Worm (Caenorhabditis elegans): ENCODE measurements around the gene F10G2.2.

F10G2.2 gene

DNA sequence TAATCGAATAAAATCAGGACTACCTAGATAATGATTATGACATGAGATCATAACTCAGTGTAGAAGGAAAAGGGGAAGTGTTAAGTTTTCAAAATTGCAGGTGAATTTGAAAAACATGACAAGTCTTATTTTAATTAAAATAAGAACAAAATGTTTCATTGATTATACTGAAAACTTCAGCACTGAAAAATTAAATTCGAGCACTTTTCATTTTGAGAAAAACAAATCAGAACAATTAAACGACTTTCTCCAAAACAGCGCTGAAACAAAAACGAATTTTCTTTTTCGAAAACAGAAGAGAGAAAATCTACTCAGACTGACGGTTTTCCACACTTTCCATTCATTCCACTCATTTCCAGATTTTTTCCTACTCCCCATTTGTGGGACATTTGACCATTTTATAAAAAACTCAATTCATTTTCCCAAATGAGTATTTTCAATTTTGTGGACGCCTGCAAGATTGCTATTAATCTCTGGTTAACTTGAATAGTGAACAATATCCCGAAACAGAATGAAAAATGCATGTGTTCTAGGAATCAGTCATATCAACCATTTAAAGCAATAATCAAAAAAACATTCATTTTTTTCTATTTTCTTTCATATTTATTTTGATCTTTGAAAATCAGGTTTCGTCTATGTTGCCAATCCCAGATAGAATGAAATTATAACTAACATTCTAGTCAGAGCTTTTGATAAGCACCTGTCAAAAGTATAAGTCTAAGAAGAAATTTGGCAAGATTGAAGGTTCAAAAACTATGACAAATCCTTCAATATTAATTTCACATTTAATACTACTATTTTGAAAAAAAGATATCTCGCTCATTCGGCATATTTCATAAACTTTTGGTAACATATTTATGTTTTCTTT, 21.5 kb downstream of the F10G2.2 start, which contains the start of the genes srh-231 and srh-275:
TSS of gene srh-231 (minus strand) at position 51 of the 868 bp plus-strand sequence.
TSS of gene srh-275 (plus strand) at position 818 of the 868 bp plus-strand sequence.
- no peak for TF ChIP-seq cog-1 (tag; optimal IDR thresholded peaks at IDR 0.05)

DNA sequence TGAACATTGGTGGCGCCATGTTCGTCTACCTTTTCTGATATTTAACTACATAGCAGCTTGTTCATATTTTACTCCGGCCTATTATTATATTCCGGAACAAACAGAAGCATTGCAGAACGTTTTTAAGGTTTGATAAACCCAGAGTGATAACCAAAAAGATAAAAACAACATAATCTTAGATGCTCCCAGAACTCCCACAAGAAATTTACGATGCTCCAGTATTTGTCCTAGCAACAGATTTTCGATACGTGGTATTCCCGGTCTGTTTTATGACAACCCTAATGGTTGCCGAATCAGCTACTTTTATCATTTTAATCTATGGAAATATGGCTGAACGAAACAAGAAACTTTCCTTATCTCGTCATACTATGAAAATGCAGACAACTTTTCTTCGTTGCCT, 22.6 kb downstream of the F10G2.2 start:
- TF ChIP-seq ztf-29 (GFP tag; IDR thresholded peaks at IDR 0.05), result no peak
- TF ChIP-seq T22C8.4 (GFP tag; IDR thresholded peaks at IDR 0.05), result no peak
- TF ChIP-seq ztf-23 (GFP tag; IDR thresholded peaks at IDR 0.05), result no peak
- no peak for TF ChIP-seq flt-1 (GFP tag; IDR thresholded peaks at IDR 0.05)
- TF ChIP-seq cog-1 (tag; optimal IDR thresholded peaks at IDR 0.05), result no peak
- TF ChIP-seq ref-1 (GFP tag; conservative IDR thresholded peaks at IDR 0.05), result no peak

DNA sequence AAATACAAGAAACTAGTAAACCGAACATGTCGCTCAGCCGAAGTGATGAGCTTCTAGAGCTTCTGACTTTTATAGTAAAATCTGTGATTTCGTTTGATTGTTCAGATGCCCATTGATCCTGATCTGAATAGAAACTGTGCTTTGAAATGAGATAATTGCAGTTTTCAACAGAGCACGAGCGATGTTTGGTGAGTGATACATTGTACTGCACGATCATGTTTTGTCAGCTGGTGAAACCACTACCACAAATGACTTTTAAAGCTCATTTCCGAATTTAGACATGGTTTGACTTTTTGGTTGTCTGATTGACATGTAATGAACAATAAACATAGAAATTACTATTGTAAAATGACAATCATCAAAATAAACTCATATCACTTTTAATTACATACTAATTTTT, 24.5 kb downstream of the F10G2.2 start, which contains the start of gene tag-293:
TSS of gene tag-293 (minus strand) at position 101 of the 400 bp plus-strand sequence.
- TF ChIP-seq T22C8.4 (GFP tag; IDR thresholded peaks at IDR 0.05), result no peak
- no peak for TF ChIP-seq cog-1 (tag; optimal IDR thresholded peaks at IDR 0.05)
- TF ChIP-seq ref-1 (GFP tag; conservative IDR thresholded peaks at IDR 0.05), result no peak
- TF ChIP-seq flt-1 (GFP tag; IDR thresholded peaks at IDR 0.05), result no peak
- TF ChIP-seq ztf-29 (GFP tag; IDR thresholded peaks at IDR 0.05), result no peak
- no peak for TF ChIP-seq klf-2 (GFP tag; conservative IDR thresholded peaks at IDR 0.05)
- no peak for TF ChIP-seq ztf-23 (GFP tag; IDR thresholded peaks at IDR 0.05)
- TF ChIP-seq med-1 (GFP tag; optimal IDR thresholded peaks at IDR 0.05; ENCODE audit: insufficient read depth), result no peak
- TF ChIP-seq tab-1 (GFP tag; IDR thresholded peaks at IDR 0.05), result no peak

DNA sequence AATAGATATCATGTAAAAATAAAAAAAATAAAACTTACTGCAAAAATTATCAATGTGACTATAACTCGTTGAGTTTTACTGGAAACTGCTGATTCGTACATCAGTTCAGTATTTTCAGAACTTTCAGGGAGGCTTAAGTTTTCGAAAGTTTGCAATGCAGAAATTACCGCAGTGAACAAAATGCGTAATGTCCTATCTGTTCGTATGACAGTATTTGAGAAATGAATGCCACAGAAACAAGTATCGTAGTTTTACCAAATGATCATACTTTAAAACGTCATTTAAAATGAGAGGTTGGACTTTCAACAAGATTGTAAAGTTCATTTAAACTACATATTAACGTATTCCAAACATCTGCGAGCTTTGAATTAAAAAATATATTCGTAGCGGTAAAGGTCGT, 25.7 kb downstream of the F10G2.2 start, which contains the start of gene C03G6.21:
TSS of gene C03G6.21 (minus strand) at position 101 of the 400 bp plus-strand sequence.
- no peak for TF ChIP-seq ztf-29 (GFP tag; IDR thresholded peaks at IDR 0.05)
- no peak for TF ChIP-seq T22C8.4 (GFP tag; IDR thresholded peaks at IDR 0.05)
- no peak for TF ChIP-seq tab-1 (GFP tag; IDR thresholded peaks at IDR 0.05)

DNA sequence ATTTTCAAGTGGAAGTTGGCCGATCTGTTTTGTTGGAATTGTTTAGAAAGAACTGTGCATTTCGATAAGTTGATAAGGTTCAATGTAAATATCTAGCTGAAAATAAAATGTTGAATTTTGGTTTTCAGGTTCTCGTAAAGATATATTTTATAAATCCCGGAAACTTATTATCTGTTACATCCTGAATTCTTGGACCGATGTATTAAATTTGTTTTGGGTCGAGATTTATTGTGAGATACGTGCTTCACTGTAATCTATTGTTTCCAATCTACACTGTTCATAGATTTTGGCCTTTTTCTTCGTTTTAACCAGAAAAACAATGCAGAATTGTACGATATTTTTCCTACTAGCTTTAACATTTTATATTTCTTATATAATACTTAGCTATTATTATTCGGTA, 26.2 kb downstream of the F10G2.2 start, which contains the start of gene C03G6.6:
TSS of gene C03G6.6 (plus strand) at position 301 of the 400 bp plus-strand sequence.
- no peak for TF ChIP-seq klf-2 (GFP tag; conservative IDR thresholded peaks at IDR 0.05)
- no peak for TF ChIP-seq T22C8.4 (GFP tag; IDR thresholded peaks at IDR 0.05)
- no peak for TF ChIP-seq ztf-29 (GFP tag; IDR thresholded peaks at IDR 0.05)
- no peak for TF ChIP-seq flt-1 (GFP tag; IDR thresholded peaks at IDR 0.05)
- TF ChIP-seq ztf-23 (GFP tag; IDR thresholded peaks at IDR 0.05), result no peak
- no peak for TF ChIP-seq cog-1 (tag; optimal IDR thresholded peaks at IDR 0.05)
- no peak for TF ChIP-seq ref-1 (GFP tag; conservative IDR thresholded peaks at IDR 0.05)
- TF ChIP-seq tab-1 (GFP tag; IDR thresholded peaks at IDR 0.05), result no peak
- TF ChIP-seq med-1 (GFP tag; optimal IDR thresholded peaks at IDR 0.05; ENCODE audit: insufficient read depth), result no peak

DNA sequence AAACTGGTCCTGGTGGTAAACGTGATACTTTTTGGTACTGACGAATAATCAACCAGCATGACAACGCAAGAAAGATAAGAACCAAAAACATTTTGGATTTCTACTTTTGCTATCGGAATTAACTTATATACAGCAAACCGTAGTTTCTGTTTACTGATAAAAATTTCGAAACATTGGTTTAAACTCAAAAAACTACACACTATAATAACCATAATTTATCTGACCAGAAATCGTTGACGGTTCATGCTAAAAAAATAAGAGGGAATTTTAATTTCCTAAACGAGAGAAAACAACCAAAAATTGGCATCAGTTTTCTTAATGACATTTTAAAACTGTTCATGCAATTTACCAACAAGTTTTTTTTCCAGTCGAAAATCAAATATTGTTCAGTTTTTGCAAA, 30.7 kb downstream of the F10G2.2 start, which contains the start of gene cyp-35A1:
TSS of gene cyp-35A1 (minus strand) at position 101 of the 400 bp plus-strand sequence.
- TF ChIP-seq flt-1 (GFP tag; IDR thresholded peaks at IDR 0.05), result no peak
- no peak for TF ChIP-seq ref-1 (GFP tag; conservative IDR thresholded peaks at IDR 0.05)
- no peak for TF ChIP-seq tab-1 (GFP tag; IDR thresholded peaks at IDR 0.05)
- TF ChIP-seq ztf-23 (GFP tag; IDR thresholded peaks at IDR 0.05), result no peak
- TF ChIP-seq klf-2 (GFP tag; conservative IDR thresholded peaks at IDR 0.05), result no peak
- no peak for TF ChIP-seq T22C8.4 (GFP tag; IDR thresholded peaks at IDR 0.05)
- no peak for TF ChIP-seq cog-1 (tag; optimal IDR thresholded peaks at IDR 0.05)
- no peak for TF ChIP-seq med-1 (GFP tag; optimal IDR thresholded peaks at IDR 0.05; ENCODE audit: insufficient read depth)
- TF ChIP-seq ztf-29 (GFP tag; IDR thresholded peaks at IDR 0.05), result no peak

DNA sequence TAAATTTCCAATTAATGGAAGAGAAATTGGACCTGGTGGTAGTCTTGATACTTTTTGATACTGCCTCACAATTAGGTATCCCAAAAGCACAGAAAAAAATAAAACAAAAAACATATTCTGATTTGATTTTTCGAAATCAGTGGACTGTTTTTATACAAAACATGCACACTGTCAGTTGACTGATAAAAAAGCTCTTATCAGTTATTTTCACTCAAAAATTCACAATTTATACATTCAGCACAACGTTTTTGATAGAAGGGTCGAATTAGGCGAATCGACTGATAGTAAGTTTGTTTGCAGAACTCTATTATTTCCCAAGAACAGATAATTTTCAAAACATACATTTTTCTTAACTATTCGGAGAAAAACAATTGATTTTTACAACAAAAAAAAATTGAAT, 33.1 kb downstream of the F10G2.2 start, which contains the start of gene cyp-35A2:
TSS of gene cyp-35A2 (minus strand) at position 124 of the 400 bp plus-strand sequence.
- no peak for TF ChIP-seq ztf-29 (GFP tag; IDR thresholded peaks at IDR 0.05)
- TF ChIP-seq flt-1 (GFP tag; IDR thresholded peaks at IDR 0.05), result no peak
- TF ChIP-seq ztf-23 (GFP tag; IDR thresholded peaks at IDR 0.05), result no peak
- TF ChIP-seq klf-2 (GFP tag; conservative IDR thresholded peaks at IDR 0.05), result no peak
- TF ChIP-seq tab-1 (GFP tag; IDR thresholded peaks at IDR 0.05), result no peak
- TF ChIP-seq med-1 (GFP tag; optimal IDR thresholded peaks at IDR 0.05; ENCODE audit: insufficient read depth), result no peak

DNA sequence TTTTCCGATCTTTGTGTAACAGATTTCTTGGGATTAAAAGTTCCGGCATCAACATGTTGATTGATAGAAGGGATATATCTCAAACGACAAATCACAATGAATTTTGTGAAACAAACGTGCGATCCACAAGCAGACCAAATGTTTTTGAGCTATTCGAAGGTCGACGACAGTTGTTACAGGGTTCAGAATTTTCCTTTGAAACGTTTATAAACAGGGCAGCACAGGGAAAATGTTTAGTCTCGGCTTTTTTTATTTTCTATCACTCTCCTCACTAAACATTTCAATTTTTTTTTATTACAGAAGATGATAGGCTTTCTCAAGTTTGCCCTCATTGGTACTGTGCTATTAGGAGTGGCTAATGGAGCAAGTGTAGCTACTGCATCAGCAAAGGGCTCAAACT, 34.0 kb downstream of the F10G2.2 start, which contains the start of gene exc-13:
TSS of gene exc-13 (plus strand) at position 301 of the 400 bp plus-strand sequence.
- TF ChIP-seq ztf-29 (GFP tag; IDR thresholded peaks at IDR 0.05) (no peak), med-1 (GFP tag; optimal IDR thresholded peaks at IDR 0.05; ENCODE audit: insufficient read depth) (no peak), ref-1 (GFP tag; conservative IDR thresholded peaks at IDR 0.05) (no peak), cog-1 (tag; optimal IDR thresholded peaks at IDR 0.05) (no peak), flt-1 (GFP tag; IDR thresholded peaks at IDR 0.05) (no peak), ztf-23 (GFP tag; IDR thresholded peaks at IDR 0.05) (no peak), klf-2 (GFP tag; conservative IDR thresholded peaks at IDR 0.05) (no peak), T22C8.4 (GFP tag; IDR thresholded peaks at IDR 0.05) (no peak)

DNA sequence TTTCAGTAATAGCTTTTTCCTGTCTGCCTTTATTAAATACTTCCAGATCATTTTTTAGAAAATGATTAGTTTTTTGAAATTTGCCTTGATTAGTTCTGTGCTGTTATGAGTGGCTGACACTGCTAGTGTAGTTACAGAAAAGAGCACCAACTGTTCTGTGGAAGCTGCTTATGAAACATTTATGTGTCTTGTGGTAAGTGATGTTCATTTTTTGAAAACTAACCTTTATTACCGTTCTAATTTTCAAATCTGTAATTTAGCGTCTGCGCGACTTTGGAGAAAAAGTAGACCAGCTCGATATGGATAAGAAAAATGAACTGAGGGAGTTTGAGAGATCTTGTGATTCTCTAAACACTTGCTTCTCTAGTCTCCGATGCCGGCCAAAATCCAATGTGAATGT, 38.6 kb downstream of the F10G2.2 start, which contains the start of gene srj-14:
TSS of gene srj-14 (plus strand) at position 131 of the 400 bp plus-strand sequence.
- TF ChIP-seq klf-2 (GFP tag; conservative IDR thresholded peaks at IDR 0.05) (no peak), tab-1 (GFP tag; IDR thresholded peaks at IDR 0.05) (no peak)

DNA sequence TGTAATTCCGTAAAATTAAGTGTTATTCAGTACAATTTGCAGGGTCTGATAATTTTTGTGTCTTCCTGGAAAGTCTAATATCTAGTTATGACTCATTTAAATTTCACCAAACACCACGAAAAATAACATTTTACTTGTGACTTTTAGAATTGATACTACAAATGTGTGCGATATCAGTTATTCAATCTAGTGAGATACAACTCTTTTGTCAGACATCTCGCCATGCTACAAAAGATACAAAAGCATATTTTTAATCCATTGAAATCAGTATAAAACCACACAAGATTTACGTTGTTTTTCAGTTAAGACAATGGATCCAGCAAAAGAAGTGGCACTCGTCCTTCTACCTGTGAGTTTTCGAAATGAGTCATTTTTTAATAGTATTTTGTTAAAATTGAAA, 43.1 kb downstream of the F10G2.2 start, which contains the start of gene srx-56:
TSS of gene srx-56 (plus strand) at position 301 of the 400 bp plus-strand sequence.
- no peak for TF ChIP-seq ztf-23 (GFP tag; IDR thresholded peaks at IDR 0.05)
- TF ChIP-seq ztf-29 (GFP tag; IDR thresholded peaks at IDR 0.05), result no peak
- no peak for TF ChIP-seq flt-1 (GFP tag; IDR thresholded peaks at IDR 0.05)
- TF ChIP-seq ref-1 (GFP tag; conservative IDR thresholded peaks at IDR 0.05), result no peak
- TF ChIP-seq cog-1 (tag; optimal IDR thresholded peaks at IDR 0.05), result no peak
- TF ChIP-seq med-1 (GFP tag; optimal IDR thresholded peaks at IDR 0.05; ENCODE audit: insufficient read depth), result no peak
- TF ChIP-seq tab-1 (GFP tag; IDR thresholded peaks at IDR 0.05), result no peak
- TF ChIP-seq klf-2 (GFP tag; conservative IDR thresholded peaks at IDR 0.05), result no peak
- no peak for TF ChIP-seq T22C8.4 (GFP tag; IDR thresholded peaks at IDR 0.05)

All from whole organism, midembryonic.